Fruit fly (Drosophila melanogaster) whole organism, embryonic: ENCODE data around the gene CG10311.

ENCODE experiments used
- Ada2b ChIP-seq: fragments of 200-800 bp; sonication (Bioruptor generic); IDR thresholded peaks from 2 replicates; pipeline ENCODE4 v1.3.6; 2022; ENCODE audit warnings: missing biosample characterization, missing genetic modification characterization
- Asciz ChIP-seq: fragments of 200-800 bp; sonication (Bioruptor generic); optimal IDR thresholded peaks from 2 replicates; lab custom pipeline; 2017; ENCODE audit warnings: missing biosample characterization, mild to moderate bottlenecking, missing genetic modification characterization, missing genetic modification reagents
- BEAF-32 ChIP-seq: fragments of 200-800 bp; sonication (Bioruptor generic); optimal IDR thresholded peaks from 3 replicates; lab custom pipeline; 2017; ENCODE audit warnings: missing biosample characterization, missing genetic modification characterization, mild to moderate bottlenecking, moderate library complexity, missing genetic modification reagents
- Blimp-1 ChIP-seq: fragments of 200-800 bp; sonication (Bioruptor generic); optimal IDR thresholded peaks from 3 replicates; lab custom pipeline; 2018; ENCODE audit warnings: missing biosample characterization, missing genetic modification characterization, mild to moderate bottlenecking, moderate library complexity, missing genetic modification reagents
- BtbVII ChIP-seq: fragments of 200-800 bp; sonication (Bioruptor generic); optimal IDR thresholded peaks from 3 replicates; lab custom pipeline; 2017; ENCODE audit warnings: missing biosample characterization, mild to moderate bottlenecking, missing genetic modification characterization
- CG10462 ChIP-seq: fragments of 200-800 bp; sonication (Bioruptor generic); optimal IDR thresholded peaks from 2 replicates; lab custom pipeline; 2016; ENCODE audit warnings: missing biosample characterization, missing genetic modification characterization
- CG11398 ChIP-seq: fragments of 200-800 bp; sonication (Bioruptor generic); optimal IDR thresholded peaks from 2 replicates; lab custom pipeline; 2016; ENCODE audit warnings: missing biosample characterization, missing genetic modification characterization
- CG12104 ChIP-seq: fragments of 200-800 bp; sonication (Bioruptor generic); optimal IDR thresholded peaks from 3 replicates; lab custom pipeline; 2016; ENCODE audit warnings: missing biosample characterization, missing genetic modification characterization
- CG12391 ChIP-seq: fragments of 200-800 bp; sonication (Bioruptor generic); optimal IDR thresholded peaks from 3 replicates; lab custom pipeline; 2018; ENCODE audit warnings: missing biosample characterization, mild to moderate bottlenecking, missing genetic modification characterization, moderate library complexity
- CG12942 ChIP-seq: fragments of 200-800 bp; sonication (Bioruptor generic); optimal IDR thresholded peaks from 3 replicates; lab custom pipeline; 2016; ENCODE audit warnings: missing biosample characterization, missing genetic modification characterization
- CG13123 ChIP-seq: fragments of 200-800 bp; sonication (Bioruptor generic); optimal IDR thresholded peaks from 2 replicates; lab custom pipeline; 2016; ENCODE audit warnings: missing biosample characterization, missing genetic modification characterization
- CG14965 ChIP-seq: fragments of 200-800 bp; sonication (Bioruptor generic); optimal IDR thresholded peaks from 2 replicates; lab custom pipeline; 2016; ENCODE audit warnings: missing biosample characterization, missing genetic modification characterization, borderline replicate concordance
- CG15073 ChIP-seq: fragments of 200-800 bp; sonication (Bioruptor generic); optimal IDR thresholded peaks from 2 replicates; lab custom pipeline; 2016; ENCODE audit warnings: missing biosample characterization, missing genetic modification characterization
- CG15269 ChIP-seq: fragments of 200-800 bp; sonication (Bioruptor generic); optimal IDR thresholded peaks from 2 replicates; lab custom pipeline; 2018; ENCODE audit warnings: missing biosample characterization, mild to moderate bottlenecking, missing genetic modification characterization, moderate library complexity
- CG1602 ChIP-seq: fragments of 200-800 bp; sonication (Bioruptor generic); optimal IDR thresholded peaks from 3 replicates; lab custom pipeline; 2016; ENCODE audit warnings: missing biosample characterization, missing genetic modification characterization
- CG16863 ChIP-seq: fragments of 200-800 bp; sonication (Bioruptor generic); optimal IDR thresholded peaks from 3 replicates; lab custom pipeline; 2016; ENCODE audit warnings: missing biosample characterization, missing genetic modification characterization
- CG17359 ChIP-seq: fragments of 200-800 bp; sonication (Bioruptor generic); optimal IDR thresholded peaks from 3 replicates; lab custom pipeline; 2018; ENCODE audit warnings: missing biosample characterization, mild to moderate bottlenecking, missing genetic modification characterization, moderate library complexity
- CG17829 ChIP-seq: fragments of 200-800 bp; optimal IDR thresholded peaks from 2 replicates; lab custom pipeline; 2019; ENCODE audit warnings: missing biosample characterization, mild to moderate bottlenecking, missing genetic modification characterization, moderate library complexity
- CG2116 ChIP-seq: fragments of 200-800 bp; sonication (Bioruptor generic); optimal IDR thresholded peaks from 3 replicates; lab custom pipeline; 2018; ENCODE audit warnings: missing biosample characterization, mild to moderate bottlenecking, missing genetic modification characterization
- CG2120 ChIP-seq: fragments of 200-800 bp; sonication (Bioruptor generic); optimal IDR thresholded peaks from 3 replicates; lab custom pipeline; 2016; ENCODE audit warnings: missing biosample characterization, missing genetic modification characterization
- CG2678 ChIP-seq: fragments of 200-800 bp; sonication (Bioruptor generic); optimal IDR thresholded peaks from 3 replicates; lab custom pipeline; 2019; ENCODE audit warnings: missing biosample characterization, mild to moderate bottlenecking, missing genetic modification characterization, moderate library complexity
- CG3163 ChIP-seq: fragments of 200-800 bp; sonication (Bioruptor generic); optimal IDR thresholded peaks from 3 replicates; lab custom pipeline; 2016; ENCODE audit warnings: missing biosample characterization, missing genetic modification characterization
- CG32767 ChIP-seq: fragments of 200-800 bp; sonication (Bioruptor generic); IDR thresholded peaks from 2 replicates; pipeline ENCODE4 v1.3.6; 2022; ENCODE audit warnings: missing biosample characterization, missing genetic modification characterization
- CG34376 ChIP-seq: fragments of 200-800 bp; sonication (Bioruptor generic); optimal IDR thresholded peaks from 2 replicates; lab custom pipeline; 2018; ENCODE audit warnings: missing biosample characterization, mild to moderate bottlenecking, missing genetic modification characterization
- CG4282 ChIP-seq: fragments of 200-800 bp; sonication (Bioruptor generic); optimal IDR thresholded peaks from 2 replicates; lab custom pipeline; 2016; ENCODE audit warnings: missing biosample characterization, missing genetic modification characterization
- CG4730 ChIP-seq: fragments of 200-800 bp; sonication (Bioruptor generic); IDR thresholded peaks from 2 replicates; pipeline ENCODE4 v1.3.6; 2022; ENCODE audit warnings: missing biosample characterization, missing genetic modification characterization
- CG5245 ChIP-seq: fragments of 200-800 bp; sonication (Bioruptor generic); optimal IDR thresholded peaks from 3 replicates; lab custom pipeline; 2016; ENCODE audit warnings: missing biosample characterization, missing genetic modification characterization
- CG7271 ChIP-seq: fragments of 200-800 bp; sonication (Bioruptor generic); optimal IDR thresholded peaks from 2 replicates; lab custom pipeline; 2018; ENCODE audit warnings: missing biosample characterization, mild to moderate bottlenecking, missing genetic modification characterization, moderate library complexity
- CG7745 ChIP-seq: fragments of 200-800 bp; sonication (Bioruptor generic); optimal IDR thresholded peaks from 2 replicates; lab custom pipeline; 2018; ENCODE audit warnings: missing biosample characterization, mild to moderate bottlenecking, missing genetic modification characterization, moderate library complexity
- CG7786 ChIP-seq: fragments of 200-800 bp; sonication (Bioruptor generic); optimal IDR thresholded peaks from 2 replicates; lab custom pipeline; 2016; ENCODE audit warnings: missing biosample characterization, missing genetic modification characterization
- CG8388 ChIP-seq: fragments of 200-800 bp; sonication (Bioruptor generic); optimal IDR thresholded peaks from 2 replicates; lab custom pipeline; 2019; ENCODE audit warnings: missing biosample characterization, mild to moderate bottlenecking, missing genetic modification characterization, moderate library complexity
- ERR ChIP-seq: fragments of 200-800 bp; sonication (Bioruptor generic); optimal IDR thresholded peaks from 2 replicates; lab custom pipeline; 2016; ENCODE audit warnings: missing biosample characterization, missing genetic modification characterization
- HmgD ChIP-seq: fragments of 200-800 bp; sonication (Bioruptor generic); optimal IDR thresholded peaks from 3 replicates; lab custom pipeline; 2016; ENCODE audit warnings: missing biosample characterization, missing genetic modification characterization
- MESR4 ChIP-seq: fragments of 200-800 bp; sonication (Bioruptor generic); optimal IDR thresholded peaks from 2 replicates; lab custom pipeline; 2018; ENCODE audit warnings: missing biosample characterization, mild to moderate bottlenecking, missing genetic modification characterization, moderate library complexity
- Mrtf ChIP-seq: fragments of 200-800 bp; sonication (Bioruptor generic); IDR thresholded peaks from 3 replicates; pipeline ENCODE4 v1.3.6; 2022; ENCODE audit warnings: missing biosample characterization, missing genetic modification characterization
- bcd ChIP-seq: fragments of 200-800 bp; sonication (Bioruptor generic); optimal IDR thresholded peaks from 2 replicates; lab custom pipeline; 2017; ENCODE audit warnings: missing biosample characterization, mild to moderate bottlenecking, missing genetic modification characterization
- chinmo ChIP-seq: fragments of 200-800 bp; sonication (Bioruptor generic); IDR thresholded peaks from 4 replicates; pipeline ENCODE4 v1.3.6; 2022; ENCODE audit warnings: missing biosample characterization, missing genetic modification characterization; ENCODE audit not compliant: partially characterized antibody
- chm ChIP-seq: fragments of 200-800 bp; sonication (Bioruptor generic); IDR thresholded peaks from 2 replicates; pipeline ENCODE4 v1.3.6; 2022; ENCODE audit warnings: missing biosample characterization, missing genetic modification characterization
- croc ChIP-seq: fragments of 200-800 bp; sonication (Bioruptor generic); conservative IDR thresholded peaks from 3 replicates; pipeline ENCODE4 v1.3.6; 2022; ENCODE audit warnings: missing biosample characterization, missing genetic modification characterization
- dmrt99B ChIP-seq: fragments of 200-800 bp; sonication (Bioruptor generic); optimal IDR thresholded peaks from 2 replicates; lab custom pipeline; 2018; ENCODE audit warnings: missing biosample characterization, mild to moderate bottlenecking, missing genetic modification characterization, moderate library complexity
- fru ChIP-seq: fragments of >200 bp; optimal IDR thresholded peaks from 2 replicates; lab custom pipeline; 2017
- h ChIP-seq: fragments of >200 bp; optimal IDR thresholded peaks from 2 replicates; lab custom pipeline; 2017
- hbn ChIP-seq: fragments of 200-800 bp; sonication (Bioruptor generic); IDR thresholded peaks from 2 replicates; pipeline ENCODE4 v1.3.6; 2022; ENCODE audit warnings: missing biosample characterization, missing genetic modification characterization; ENCODE audit not compliant: partially characterized antibody
- nom ChIP-seq: fragments of 200-800 bp; sonication (Bioruptor generic); optimal IDR thresholded peaks from 2 replicates; lab custom pipeline; 2017; ENCODE audit warnings: missing biosample characterization, missing genetic modification characterization, mild to moderate bottlenecking, moderate library complexity, missing genetic modification reagents
- pb ChIP-seq: fragments of 200-800 bp; sonication (Bioruptor generic); optimal IDR thresholded peaks from 3 replicates; lab custom pipeline; 2016; ENCODE audit warnings: missing biosample characterization, missing genetic modification characterization
- prd ChIP-seq, 3 experiments: fragments of >200 bp in 2 of 3; fragments of 200-800 bp in 1 of 3; sonication (Bioruptor generic) in 1 of 3; optimal IDR thresholded peaks in 2 of 3; IDR thresholded peaks in 1 of 3; 2 replicates in 2 of 3; 3 replicates in 1 of 3; pipeline versions ENCODE4 v1.3.6 to Lab custom; 2017 to 2022; ENCODE audit warnings: missing biosample characterization in 1 of 3, missing genetic modification characterization in 1 of 3
- ranshi ChIP-seq: fragments of 200-800 bp; sonication (Bioruptor generic); IDR thresholded peaks from 2 replicates; pipeline ENCODE4 v1.3.6; 2022; ENCODE audit warnings: missing biosample characterization, missing genetic modification characterization
- sug ChIP-seq: fragments of 200-800 bp; optimal IDR thresholded peaks from 2 replicates; lab custom pipeline; 2019; ENCODE audit warnings: missing biosample characterization, mild to moderate bottlenecking, missing genetic modification characterization, moderate library complexity
- tup ChIP-seq: fragments of 200-800 bp; sonication (Bioruptor generic); optimal IDR thresholded peaks from 2 replicates; lab custom pipeline; 2016; ENCODE audit warnings: missing biosample characterization, mild to moderate bottlenecking, missing genetic modification characterization, moderate library complexity
- zen2 ChIP-seq: fragments of 200-800 bp; sonication (Bioruptor generic); IDR thresholded peaks from 3 replicates; pipeline ENCODE4 v1.3.6; 2022; ENCODE audit warnings: missing biosample characterization, missing genetic modification characterization; ENCODE audit not compliant: partially characterized antibody
- zf30C ChIP-seq: fragments of 200-800 bp; sonication (Bioruptor generic); optimal IDR thresholded peaks from 3 replicates; lab custom pipeline; 2018; ENCODE audit warnings: missing biosample characterization, mild to moderate bottlenecking, missing genetic modification characterization

Gene CG10311

DNA sequence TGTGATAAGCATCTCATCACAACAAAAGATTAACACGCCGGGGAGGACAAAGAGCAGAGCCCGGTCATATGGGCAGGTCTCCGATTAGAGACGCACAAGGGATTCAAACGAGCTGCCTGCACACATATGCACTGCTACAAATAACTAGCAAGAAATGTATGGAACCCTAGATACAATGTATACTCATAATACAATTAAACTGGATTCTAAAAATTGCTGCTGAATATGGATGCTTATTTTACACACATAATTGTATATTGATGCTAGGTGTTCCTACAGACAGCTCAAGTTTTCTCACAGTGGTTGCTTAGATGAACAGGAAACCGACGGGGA is 19.8 kb downstream of the CG10311 start (continued):
- TF ChIP-seq BEAF-32 (GFP tag; lab: Kevin White, UChicago): no peak
- TF ChIP-seq h (lab: Kevin White, UChicago): no peak
- TF ChIP-seq CG15073: no peak
- TF ChIP-seq CG15269 (tag; lab: Kevin White, UChicago): no peak
- TF ChIP-seq sug (tag; lab: Kevin White, UChicago): no peak
- TF ChIP-seq CG32767 (GFP tag; lab: Robert Waterston, UW): peak; percentile 32; the same call in 1 of the 2 replicates
- TF ChIP-seq zen2 (GFP tag; lab: Robert Waterston, UW): no peak
- TF ChIP-seq CG16863: peak; percentile 45
- peak; percentile 59 for TF ChIP-seq CG17359 (tag; lab: Kevin White, UChicago)
- peak; percentile 54 for TF ChIP-seq CG5245 (GFP tag; lab: Kevin White, UChicago)
- no peak for TF ChIP-seq hbn (GFP tag; lab: Robert Waterston, UW)
- TF ChIP-seq prd (optimal IDR thresholded peaks at IDR 0.05; lab: Kevin White, UChicago): no peak
- peak; percentile 90 for TF ChIP-seq prd (GFP tag; IDR thresholded peaks at IDR 0.05; lab: Robert Waterston, UW)
- TF ChIP-seq fru: no peak
- peak; percentile 20 for TF ChIP-seq HmgD
- TF ChIP-seq zf30C (GFP tag; lab: Kevin White, UChicago): peak; percentile 98
- no peak for TF ChIP-seq CG11398 (GFP tag; lab: Kevin White, UChicago)
- 0 out of 2 replicates have a peak, but pooled peaks have one; percentile 50 for TF ChIP-seq ranshi
- no peak for TF ChIP-seq CG2120 (GFP tag; lab: Kevin White, UChicago)
- peak; percentile 51 for TF ChIP-seq CG7786 (GFP tag; lab: Kevin White, UChicago)
- TF ChIP-seq CG14965 (GFP tag; lab: Kevin White, UChicago): no peak
- peak; percentile 3 for TF ChIP-seq pb (GFP tag; lab: Kevin White, UChicago)
- TF ChIP-seq CG2678 (tag; lab: Kevin White, UChicago): peak; percentile 27
- peak; percentile 65 for TF ChIP-seq CG7745 (tag; lab: Kevin White, UChicago)
- no peak for TF ChIP-seq Ada2b (GFP tag; lab: Robert Waterston, UW)
- TF ChIP-seq CG2116 (GFP tag; lab: Kevin White, UChicago): peak; percentile 10
- peak; percentile 14 for TF ChIP-seq bcd (GFP tag; lab: Kevin White, UChicago)
- no peak for TF ChIP-seq Mrtf (GFP tag; lab: Robert Waterston, UW)
- TF ChIP-seq CG4730 (GFP tag; lab: Robert Waterston, UW): peak; percentile 28; the same call in 1 of the 2 replicates
- peak; percentile 83 for TF ChIP-seq CG17829 (tag; lab: Kevin White, UChicago)
- no peak for TF ChIP-seq ERR (GFP tag; lab: Kevin White, UChicago)
- TF ChIP-seq CG13123: no peak
- TF ChIP-seq CG3163 (GFP tag; lab: Kevin White, UChicago): no peak
- peak; percentile 71 for TF ChIP-seq CG1602 (GFP tag; lab: Kevin White, UChicago)
- TF ChIP-seq CG10462 (GFP tag; lab: Kevin White, UChicago): peak; percentile 36
- TF ChIP-seq CG4282 (GFP tag; lab: Kevin White, UChicago): no peak
- TF ChIP-seq croc: peak; percentile 50
- no peak for TF ChIP-seq nom
- TF ChIP-seq chm (GFP tag; lab: Robert Waterston, UW): peak; percentile 59; the same call in 1 of the 2 replicates
- TF ChIP-seq tup: peak; percentile 16
- peak; percentile 40 for TF ChIP-seq CG12104 (GFP tag; lab: Kevin White, UChicago)
- TF ChIP-seq CG12942 (GFP tag; lab: Kevin White, UChicago): peak; percentile 1
- no peak for TF ChIP-seq CG34376 (GFP tag; lab: Kevin White, UChicago)
- TF ChIP-seq CG8388: peak; percentile 60
- TF ChIP-seq CG7271 (tag; lab: Kevin White, UChicago): peak; percentile 38
- TF ChIP-seq chinmo: no peak
- TF ChIP-seq BtbVII (GFP tag; lab: Kevin White, UChicago): no peak
- peak; percentile 76 for TF ChIP-seq CG12391 (tag; lab: Kevin White, UChicago)
- TF ChIP-seq Blimp-1: peak; percentile 62
- no peak for TF ChIP-seq MESR4 (GFP tag; lab: Kevin White, UChicago)
- peak; percentile 37 for TF ChIP-seq dmrt99B (tag; lab: Kevin White, UChicago)
- peak; percentile 33 for TF ChIP-seq Asciz
